Fruit fly (Drosophila melanogaster): ENCODE results near the gene Wdr37.

The Wdr37 gene

DNA sequence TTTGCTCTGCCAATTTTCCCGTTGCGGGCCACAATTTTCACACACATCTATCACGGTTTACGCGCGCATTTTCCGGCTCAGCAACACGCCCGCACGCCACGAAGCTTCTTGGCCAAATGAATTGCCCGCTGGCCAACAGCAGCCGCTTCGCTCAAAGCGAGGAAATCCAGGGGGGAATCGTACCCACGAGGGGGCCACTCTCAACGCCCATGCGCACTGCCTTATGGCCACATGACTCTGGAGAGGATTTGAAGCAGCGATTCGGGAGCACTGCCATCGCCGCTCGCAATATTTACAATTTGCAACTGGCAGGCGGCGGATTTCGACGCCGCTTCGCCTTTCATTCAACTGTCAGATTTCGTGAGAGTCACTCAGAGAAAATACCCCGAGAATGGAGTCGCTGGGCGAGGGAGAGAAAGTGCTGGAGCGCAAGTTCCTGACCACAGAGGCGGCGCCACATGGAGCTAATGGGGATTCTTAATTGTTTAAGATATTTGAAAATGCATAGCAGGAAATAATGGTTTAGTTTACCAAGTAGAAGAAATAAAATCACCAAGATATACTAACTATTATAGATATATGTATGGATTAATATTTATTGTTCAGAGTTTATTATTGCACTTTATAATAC is 41.8 kb downstream of the Wdr37 start, which contains the start of gene CG15803 (continued):
- TF ChIP-seq Trl (optimal IDR thresholded peaks at IDR 0.05) (peak; percentile 43 to 67), Trl (GFP tag; optimal IDR thresholded peaks at IDR 0.05) (no peak), Dll (GFP tag; IDR thresholded peaks at IDR 0.05; ENCODE audit: partially characterized antibody) (0 out of 4 replicates have a peak, but pooled peaks have one; percentile 17), Side (GFP tag; optimal IDR thresholded peaks at IDR 0.05) (no peak), CG12744 (GFP tag; optimal IDR thresholded peaks at IDR 0.05) (no peak), CG7271 (tag; optimal IDR thresholded peaks at IDR 0.05) (no peak), CG12236 (GFP tag; optimal IDR thresholded peaks at IDR 0.05) (no peak), ham (GFP tag; IDR thresholded peaks at IDR 0.05) (no peak), zen (tag; optimal IDR thresholded peaks at IDR 0.05) (no peak), CG6791 (GFP tag; IDR thresholded peaks at IDR 0.05; ENCODE audit: partially characterized antibody) (no peak), Hmr (GFP tag; optimal IDR thresholded peaks at IDR 0.05) (peak; percentile 25)

dm6 chr3R:18355781-18356180 is 46.7 kb downstream of the Wdr37 start:
- TF ChIP-seq CG7372 (GFP tag; IDR thresholded peaks at IDR 0.05), result peak; percentile 78
- no peak for TF ChIP-seq Atf6 (GFP tag; IDR thresholded peaks at IDR 0.05)
- TF ChIP-seq CG11093 (GFP tag; IDR thresholded peaks at IDR 0.05), result 0 out of 3 replicates have a peak, but pooled peaks have one; percentile 27
- TF ChIP-seq Ets65A (GFP tag), result peak; percentile 60
- TF ChIP-seq CG11085 (GFP tag; IDR thresholded peaks at IDR 0.05), result no peak
